Fruit fly (Drosophila melanogaster) S2 (cell line): Measurements from ENCODE around the gene Ilp2.

Source experiments
- CG8478 ChIP-seq: fragments of >200 bp; optimal IDR thresholded peaks from 2 replicates; lab custom pipeline; 2018
- CTCF ChIP-seq, 2 experiments: fragments of >200 bp; optimal IDR thresholded peaks; 2 replicates each; lab custom pipeline; 2018

Ilp2 gene

dm6 chr3L:9799398-9799797 lies at the start of gene Ilp2:
Gene Ilp2 (plus strand): TSS chr3L:9799698.
- TF ChIP-seq CTCF (optimal IDR thresholded peaks at IDR 0.05; lab: Kevin White, UChicago) (no peak), CG8478 (lab: Kevin White, UChicago) (no peak)

dm6 chr3L:9751625-9752024 lies 47.9 kb upstream of the Ilp2 start:
- TF ChIP-seq CTCF (optimal IDR thresholded peaks at IDR 0.05; lab: Kevin White, UChicago) (peak; percentile 89 to 90), CG8478 (lab: Kevin White, UChicago) (no peak)

dm6 chr3L:9760151-9760749 lies 39.2 kb upstream of the Ilp2 start, which contains the start of gene CG42268:
Gene CG42268 (minus strand): TSS chr3L:9760395.
- TF ChIP-seq CTCF (optimal IDR thresholded peaks at IDR 0.05; lab: Kevin White, UChicago), result no peak
- TF ChIP-seq CG8478 (lab: Kevin White, UChicago), result no peak

- TF ChIP-seq CG8478 (lab: Kevin White, UChicago) (no peak), CTCF (optimal IDR thresholded peaks at IDR 0.05; lab: Kevin White, UChicago) (no peak)
These were observed 37.4 kb upstream of the Ilp2 start for dm6 chr3L:9762036-9762597.

dm6 chr3L:9763389-9763917 lies 36.0 kb upstream of the Ilp2 start, which contains the start of gene Ae2:
Gene Ae2 (plus strand): TSS chr3L:9763544.
- TF ChIP-seq CG8478 (lab: Kevin White, UChicago) (no peak), CTCF (optimal IDR thresholded peaks at IDR 0.05; lab: Kevin White, UChicago) (no peak)

dm6 chr3L:9764307-9764706 lies 35.2 kb upstream of the Ilp2 start:
- no peak for TF ChIP-seq CTCF (optimal IDR thresholded peaks at IDR 0.05; lab: Kevin White, UChicago)
- no peak for TF ChIP-seq CG8478 (lab: Kevin White, UChicago)

dm6 chr3L:9764915-9765709 lies 34.4 kb upstream of the Ilp2 start:
- TF ChIP-seq CG8478 (lab: Kevin White, UChicago), result no peak
- TF ChIP-seq CTCF (optimal IDR thresholded peaks at IDR 0.05; lab: Kevin White, UChicago), result no peak

- TF ChIP-seq CTCF (optimal IDR thresholded peaks at IDR 0.05; lab: Kevin White, UChicago) (no peak), CG8478 (lab: Kevin White, UChicago) (no peak)
These were observed 33.8 kb upstream of the Ilp2 start for dm6 chr3L:9765710-9766005.

- TF ChIP-seq CTCF (optimal IDR thresholded peaks at IDR 0.05; lab: Kevin White, UChicago) (no peak), CG8478 (lab: Kevin White, UChicago) (no peak)
These were observed 33.1 kb upstream of the Ilp2 start for dm6 chr3L:9766364-9766763.

- no peak for TF ChIP-seq CTCF (optimal IDR thresholded peaks at IDR 0.05; lab: Kevin White, UChicago)
These were observed 31.7 kb upstream of the Ilp2 start for dm6 chr3L:9767636-9768358.

- TF ChIP-seq CTCF (optimal IDR thresholded peaks at IDR 0.05; lab: Kevin White, UChicago) (no peak), CG8478 (lab: Kevin White, UChicago) (no peak)
These were observed 31.1 kb upstream of the Ilp2 start for dm6 chr3L:9768385-9768784.

dm6 chr3L:9775728-9776127 lies 23.8 kb upstream of the Ilp2 start:
- no peak for TF ChIP-seq CG8478 (lab: Kevin White, UChicago)

dm6 chr3L:9776804-9777393 lies 22.6 kb upstream of the Ilp2 start:
- TF ChIP-seq CTCF (optimal IDR thresholded peaks at IDR 0.05; lab: Kevin White, UChicago), result no peak
- TF ChIP-seq CG8478 (lab: Kevin White, UChicago), result no peak

dm6 chr3L:9786746-9787145 lies 12.8 kb upstream of the Ilp2 start, which contains the start of gene CG32052:
Gene CG32052 (plus strand): TSS chr3L:9787046.
- TF ChIP-seq CTCF (optimal IDR thresholded peaks at IDR 0.05; lab: Kevin White, UChicago) (no peak), CG8478 (lab: Kevin White, UChicago) (no peak)
